Fruit fly (Drosophila melanogaster): ENCODE measurements around the gene CG13239.

Gene CG13239

DNA sequence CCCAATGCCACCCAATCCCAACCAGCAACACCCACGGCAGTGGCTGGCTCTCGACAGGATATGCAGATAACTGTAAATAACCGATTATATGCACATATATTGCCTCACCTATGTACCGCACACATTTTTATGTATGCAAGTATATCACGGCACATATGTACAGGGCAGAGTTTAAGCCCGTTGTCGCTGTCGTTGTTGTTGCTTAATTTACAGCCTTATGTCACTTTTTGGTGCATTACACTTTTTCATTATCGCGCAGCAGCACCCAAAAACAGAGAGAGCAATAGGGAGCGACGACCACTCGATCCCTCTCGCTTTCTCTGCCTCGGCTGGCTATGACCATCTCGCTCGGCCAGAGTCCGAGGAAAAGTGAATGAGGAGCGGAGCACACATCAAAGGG, 21.3 kb upstream of the CG13239 start:
- TF ChIP-seq Mnt (GFP tag; optimal IDR thresholded peaks at IDR 0.05) (no peak), Hr96 (GFP tag; optimal IDR thresholded peaks at IDR 0.05) (no peak), tj (GFP tag; optimal IDR thresholded peaks at IDR 0.05) (no peak), CG7101 (tag; optimal IDR thresholded peaks at IDR 0.05) (no peak), pad (GFP tag; optimal IDR thresholded peaks at IDR 0.05) (no peak)

- TF ChIP-seq CG5204 (GFP tag; optimal IDR thresholded peaks at IDR 0.05) (no peak), CG33017 (tag; optimal IDR thresholded peaks at IDR 0.05) (no peak), Mnt (GFP tag; optimal IDR thresholded peaks at IDR 0.05) (peak; percentile 10), Crg-1 (GFP tag; optimal IDR thresholded peaks at IDR 0.05) (no peak), kay (GFP tag; ENCODE audit: borderline replicate concordance) (no peak), CG11617 (GFP tag; optimal IDR thresholded peaks at IDR 0.05) (no peak), ovo (GFP tag; optimal IDR thresholded peaks at IDR 0.05) (no peak), tj (GFP tag; optimal IDR thresholded peaks at IDR 0.05) (peak; percentile 51), CG1620 (GFP tag; optimal IDR thresholded peaks at IDR 0.05) (no peak), CG7045 (GFP tag; optimal IDR thresholded peaks at IDR 0.05) (peak; percentile 11), cnc (optimal IDR thresholded peaks at IDR 0.05) (no peak), CG14711 (tag; optimal IDR thresholded peaks at IDR 0.05) (no peak), bab1 (GFP tag; optimal IDR thresholded peaks at IDR 0.05) (no peak), Clk (GFP tag; optimal IDR thresholded peaks at IDR 0.05) (peak; percentile 50), CG12768 (GFP tag; optimal IDR thresholded peaks at IDR 0.05) (no peak), Hr96 (GFP tag; optimal IDR thresholded peaks at IDR 0.05) (no peak), toe (GFP tag; optimal IDR thresholded peaks at IDR 0.05) (no peak), pad (GFP tag; optimal IDR thresholded peaks at IDR 0.05) (peak; percentile 18), CG7101 (tag; optimal IDR thresholded peaks at IDR 0.05) (no peak), cic (GFP tag; optimal IDR thresholded peaks at IDR 0.05) (peak; percentile 48)
Observed at dm6 chr3L:22839726-22840228, 20.8 kb upstream of the CG13239 start.

dm6 chr3L:22843094-22843493, 17.5 kb upstream of the CG13239 start:
- TF ChIP-seq Hr96 (GFP tag; optimal IDR thresholded peaks at IDR 0.05) (no peak), CG5204 (GFP tag; optimal IDR thresholded peaks at IDR 0.05) (no peak), Mnt (GFP tag; optimal IDR thresholded peaks at IDR 0.05) (no peak), Crg-1 (GFP tag; optimal IDR thresholded peaks at IDR 0.05) (no peak), CG7101 (tag; optimal IDR thresholded peaks at IDR 0.05) (no peak), Clk (GFP tag; optimal IDR thresholded peaks at IDR 0.05) (no peak), bab1 (GFP tag; optimal IDR thresholded peaks at IDR 0.05) (no peak), tj (GFP tag; optimal IDR thresholded peaks at IDR 0.05) (no peak), CG7045 (GFP tag; optimal IDR thresholded peaks at IDR 0.05) (no peak), pad (GFP tag; optimal IDR thresholded peaks at IDR 0.05) (no peak), cic (GFP tag; optimal IDR thresholded peaks at IDR 0.05) (no peak), CG12768 (GFP tag; optimal IDR thresholded peaks at IDR 0.05) (no peak), toe (GFP tag; optimal IDR thresholded peaks at IDR 0.05) (no peak), CG11617 (GFP tag; optimal IDR thresholded peaks at IDR 0.05) (no peak)

DNA sequence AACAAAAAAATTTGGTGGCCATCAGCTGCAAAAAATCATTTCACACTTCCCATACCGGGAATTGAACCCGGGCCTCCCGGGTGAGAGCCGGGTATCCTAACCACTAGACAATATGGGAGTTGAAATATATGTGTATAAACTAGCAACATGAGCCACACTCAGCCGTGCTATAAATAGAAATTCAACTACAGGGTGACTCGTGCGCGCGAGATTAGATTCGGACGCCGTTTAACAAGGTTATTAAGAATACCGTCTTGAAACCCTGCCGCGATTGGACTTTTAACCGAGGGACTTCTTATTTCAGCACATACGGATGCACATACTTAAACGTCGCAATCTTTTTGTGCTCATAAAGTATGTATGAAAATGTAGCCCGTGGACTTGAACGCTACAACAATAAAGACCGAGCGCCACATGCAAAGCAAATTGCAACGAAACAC, 12.9 kb upstream of the CG13239 start:
- TF ChIP-seq pad (GFP tag; optimal IDR thresholded peaks at IDR 0.05) (no peak), kay (GFP tag; ENCODE audit: borderline replicate concordance) (no peak), CG14711 (tag; optimal IDR thresholded peaks at IDR 0.05) (peak; percentile 11), Clk (GFP tag; optimal IDR thresholded peaks at IDR 0.05) (no peak), Crg-1 (GFP tag; optimal IDR thresholded peaks at IDR 0.05) (no peak), CG33017 (tag; optimal IDR thresholded peaks at IDR 0.05) (no peak), CG7045 (GFP tag; optimal IDR thresholded peaks at IDR 0.05) (no peak), bab1 (GFP tag; optimal IDR thresholded peaks at IDR 0.05) (peak; percentile 33), cnc (optimal IDR thresholded peaks at IDR 0.05) (no peak)

- no peak for TF ChIP-seq Hr96 (GFP tag; optimal IDR thresholded peaks at IDR 0.05)
- TF ChIP-seq CG11617 (GFP tag; optimal IDR thresholded peaks at IDR 0.05) = no peak
- no peak for TF ChIP-seq cic (GFP tag; optimal IDR thresholded peaks at IDR 0.05)
- TF ChIP-seq Clk (GFP tag; optimal IDR thresholded peaks at IDR 0.05) = no peak
Observed at dm6 chr3L:22848940-22849339, 11.6 kb upstream of the CG13239 start.

- TF ChIP-seq kay (GFP tag; ENCODE audit: borderline replicate concordance) (no peak), tj (GFP tag; optimal IDR thresholded peaks at IDR 0.05) (peak; percentile 95)
Observed at dm6 chr3L:22851172-22852128, 9.1 kb upstream of the CG13239 start.

- TF ChIP-seq CG11617 (GFP tag; optimal IDR thresholded peaks at IDR 0.05) = no peak
- TF ChIP-seq CG12768 (GFP tag; optimal IDR thresholded peaks at IDR 0.05) = no peak
- TF ChIP-seq CG1620 (GFP tag; optimal IDR thresholded peaks at IDR 0.05) = no peak
- TF ChIP-seq ovo (GFP tag; optimal IDR thresholded peaks at IDR 0.05) = no peak
- TF ChIP-seq kay (GFP tag; ENCODE audit: borderline replicate concordance) = no peak
- no peak for TF ChIP-seq Crg-1 (GFP tag; optimal IDR thresholded peaks at IDR 0.05)
Observed at dm6 chr3L:22853412-22853811, 7.2 kb upstream of the CG13239 start, which contains the start of gene CG32462. CG32462 (minus strand) TSS chr3L:22853512.

Measured in whole organism, adult.